Worm (Caenorhabditis elegans) whole organism, L2 larva: ENCODE measurements around the gene ekl-6.

ENCODE experiments used
- alr-1 ChIP-seq: fragments of 150-350 bp; optimal IDR thresholded peaks from 2 replicates; lab custom pipeline; 2014; ENCODE audit warnings: missing biosample characterization, missing genetic modification characterization
- aly-2 ChIP-seq: fragments of 150-350 bp; optimal IDR thresholded peaks from 2 replicates; lab custom pipeline; 2014; ENCODE audit warnings: missing biosample characterization, missing genetic modification characterization
- blmp-1 ChIP-seq: sonication (generic microtip); optimal IDR thresholded peaks from 2 replicates; lab custom pipeline; 2017; ENCODE audit warnings: missing genetic modification characterization, mild to moderate bottlenecking, missing compliant biosample characterization, antibody characterized with exemption, moderate library complexity; ENCODE audit not compliant: insufficient read depth
- ceh-82 ChIP-seq: fragments of 150-350 bp; optimal IDR thresholded peaks from 2 replicates; lab custom pipeline; 2014; ENCODE audit warnings: missing biosample characterization, missing genetic modification characterization
- elt-3 ChIP-seq: sonication (generic microtip); optimal IDR thresholded peaks from 2 replicates; lab custom pipeline; 2017; ENCODE audit warnings: missing biosample characterization, missing genetic modification characterization
- lin-13 ChIP-seq: fragments of 150-350 bp; optimal IDR thresholded peaks from 2 replicates; lab custom pipeline; 2014; ENCODE audit warnings: missing biosample characterization, missing genetic modification reagents, missing genetic modification characterization
- mdl-1 ChIP-seq, 2 experiments: fragments of 150-350 bp in 1 of 2; sonication (generic microtip) in 1 of 2; optimal IDR thresholded peaks; 2 replicates each; lab custom pipeline; 2017; ENCODE audit warnings: missing biosample characterization in 2 of 2, missing genetic modification characterization in 2 of 2
- nhr-23 ChIP-seq: fragments of 150-350 bp; optimal IDR thresholded peaks from 2 replicates; lab custom pipeline; 2014; ENCODE audit warnings: missing biosample characterization, missing genetic modification reagents, missing genetic modification characterization
- snpc-4 ChIP-seq: fragments of 150-350 bp; optimal IDR thresholded peaks from 2 replicates; lab custom pipeline; 2014; ENCODE audit warnings: missing biosample characterization, missing genetic modification characterization
- unc-39 ChIP-seq: fragments of 150-350 bp; optimal IDR thresholded peaks from 2 replicates; lab custom pipeline; 2014; ENCODE audit warnings: missing biosample characterization, missing genetic modification characterization
- zag-1 ChIP-seq: fragments of 150-350 bp; optimal IDR thresholded peaks from 2 replicates; lab custom pipeline; 2014; ENCODE audit warnings: missing biosample characterization, missing genetic modification characterization

DNA sequence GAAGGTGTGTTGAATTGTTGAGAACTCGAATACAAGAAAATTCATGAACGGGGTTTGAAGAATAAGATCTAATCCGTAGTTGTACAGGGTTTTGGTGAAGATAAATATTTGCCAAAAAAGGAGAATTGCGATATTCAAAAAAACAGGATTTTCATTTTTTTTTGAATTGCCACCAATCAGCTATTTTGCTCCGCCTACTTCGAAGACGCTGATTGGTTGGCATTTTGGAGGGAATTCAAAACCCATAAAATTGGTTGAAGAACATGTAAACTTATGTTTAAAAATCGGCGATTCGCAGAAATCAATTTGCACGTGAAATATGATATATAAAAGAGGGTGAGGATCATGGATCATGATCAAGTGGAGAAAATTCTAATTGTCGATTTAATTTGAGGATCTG is 11.8 kb downstream of the ekl-6 start:
- TF ChIP-seq snpc-4 (tag; lab: Kevin White, UChicago) (no peak), aly-2 (tag; lab: Kevin White, UChicago) (no peak), blmp-1 (tag; lab: Kevin White, UChicago) (no peak), nhr-23 (tag; lab: Kevin White, UChicago) (no peak), ceh-82 (no peak), zag-1 (tag; lab: Kevin White, UChicago) (no peak), alr-1 (tag; lab: Kevin White, UChicago) (no peak), elt-3 (tag; lab: Kevin White, UChicago) (no peak), lin-13 (GFP tag; lab: Kevin White, UChicago) (no peak), mdl-1 (tag; optimal IDR thresholded peaks at IDR 0.05; lab: Kevin White, UChicago) (no peak), unc-39 (tag; lab: Kevin White, UChicago) (no peak)
